Worm (Caenorhabditis elegans): Measurements from ENCODE around the gene cpsf-1.

DNA sequence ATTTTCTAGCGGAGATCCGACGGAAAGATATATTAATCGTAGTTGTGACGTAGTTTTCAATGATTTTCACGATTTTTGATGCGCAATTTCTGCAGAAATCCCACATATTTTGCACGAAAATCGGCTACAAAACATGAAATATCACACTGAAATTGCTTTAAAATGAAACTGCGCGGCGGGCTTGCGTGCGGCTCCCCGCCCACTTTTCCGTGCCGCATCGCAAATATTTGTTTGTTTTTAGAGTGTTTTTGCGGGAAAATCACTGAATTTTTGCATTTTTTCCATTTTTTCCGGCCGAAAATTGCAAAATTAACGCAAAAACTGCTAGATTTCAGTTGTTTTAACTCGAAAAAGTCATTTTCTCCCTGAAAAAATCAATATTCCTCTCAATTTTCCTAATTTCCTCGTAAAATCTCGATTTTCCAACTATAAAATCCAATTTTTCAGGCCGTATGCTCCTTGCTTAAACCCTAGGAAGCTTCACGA is 51.8 kb downstream of the cpsf-1 start, which contains the start of gene Y76B12C.6:
- no peak for TF ChIP-seq ama-1 (optimal IDR thresholded peaks at IDR 0.05)
- no peak for TF ChIP-seq elt-3 (tag; optimal IDR thresholded peaks at IDR 0.05)
- no peak for TF ChIP-seq lin-39 (tag; optimal IDR thresholded peaks at IDR 0.05)
- no peak for TF ChIP-seq ZK546.5 (tag; optimal IDR thresholded peaks at IDR 0.05)
- no peak for TF ChIP-seq unc-62 (GFP tag; optimal IDR thresholded peaks at IDR 0.05)
- TF ChIP-seq fos-1 (tag; optimal IDR thresholded peaks at IDR 0.05) = no peak
- TF ChIP-seq dmd-4 (tag; optimal IDR thresholded peaks at IDR 0.05) = no peak
- TF ChIP-seq unc-39 (tag; optimal IDR thresholded peaks at IDR 0.05) = no peak
- TF ChIP-seq nhr-11 (tag; optimal IDR thresholded peaks at IDR 0.05) = no peak
- TF ChIP-seq nhr-10 (tag; optimal IDR thresholded peaks at IDR 0.05) = no peak
- TF ChIP-seq nhr-25 (tag; optimal IDR thresholded peaks at IDR 0.05) = no peak
- TF ChIP-seq lin-13 (GFP tag; optimal IDR thresholded peaks at IDR 0.05) = no peak
- TF ChIP-seq sma-3 (GFP tag; optimal IDR thresholded peaks at IDR 0.05) = no peak
